Worm (Caenorhabditis elegans) whole organism, L1 larva: ENCODE results near the gene mog-4.

Experiments
- C04F5.9 ChIP-seq: sonication (generic microtip); optimal IDR thresholded peaks from 2 replicates; lab custom pipeline; 2016; ENCODE audit warnings: missing genetic modification characterization, missing compliant biosample characterization
- Y116A8C.19 ChIP-seq: sonication (generic microtip); optimal IDR thresholded peaks from 2 replicates; lab custom pipeline; 2016; ENCODE audit warnings: missing compliant biosample characterization, missing genetic modification characterization, borderline replicate concordance
- aha-1 ChIP-seq: fragments of 150-350 bp; optimal IDR thresholded peaks from 2 replicates; lab custom pipeline; 2014; ENCODE audit warnings: missing biosample characterization, missing genetic modification characterization
- aly-2 ChIP-seq: fragments of 150-350 bp; optimal IDR thresholded peaks from 2 replicates; lab custom pipeline; 2014; ENCODE audit warnings: missing biosample characterization, missing genetic modification characterization
- ama-1 ChIP-seq: fragments of 150-350 bp; optimal IDR thresholded peaks from 2 replicates; lab custom pipeline; 2014
- ceh-8 ChIP-seq: fragments of 200-800 bp; sonication (Bioruptor generic); optimal IDR thresholded peaks from 2 replicates; lab custom pipeline; 2018; ENCODE audit warnings: mild to moderate bottlenecking, missing genetic modification characterization, moderate library complexity, missing compliant biosample characterization
- ceh-82 ChIP-seq, 3 experiments: fragments of 150-350 bp in 1 of 3; sonication (generic microtip) in 2 of 3; optimal IDR thresholded peaks; 2 replicates each; lab custom pipeline; 2014 to 2017; ENCODE audit warnings: missing biosample characterization in 3 of 3, missing genetic modification characterization in 3 of 3
- ceh-88 ChIP-seq: fragments of 200-800 bp; sonication (Bioruptor generic); IDR thresholded peaks from 2 replicates; pipeline ENCODE4 v1.3.6; 2022; ENCODE audit warnings: missing genetic modification characterization, missing compliant biosample characterization
- ceh-90 ChIP-seq: sonication (generic microtip); optimal IDR thresholded peaks from 2 replicates; lab custom pipeline; 2016; ENCODE audit warnings: missing genetic modification characterization, missing compliant biosample characterization
- dsc-1 ChIP-seq: sonication (generic microtip); optimal IDR thresholded peaks from 2 replicates; lab custom pipeline; 2016; ENCODE audit warnings: mild to moderate bottlenecking, missing genetic modification characterization, missing compliant biosample characterization
- efl-1 ChIP-seq, 4 experiments: fragments of 150-350 bp; optimal IDR thresholded peaks in 3 of 4; peaks in 1 of 4; 1 replicate in 1 of 4; 2 replicates in 3 of 4; lab custom pipeline; 2014; ENCODE audit warnings: missing biosample characterization in 2 of 4, missing genetic modification characterization in 2 of 4, missing genetic modification reagents in 2 of 4
- efl-3 ChIP-seq: fragments of 200-800 bp; sonication (Bioruptor generic); optimal IDR thresholded peaks from 2 replicates; lab custom pipeline; 2018; ENCODE audit warnings: mild to moderate bottlenecking, missing genetic modification characterization, missing compliant biosample characterization
- egl-13 ChIP-seq: sonication (generic microtip); optimal IDR thresholded peaks from 2 replicates; lab custom pipeline; 2016; ENCODE audit warnings: missing genotype, missing genetic modification reagents, missing genetic modification characterization, missing compliant biosample characterization
- elt-2 ChIP-seq: sonication (generic microtip); optimal IDR thresholded peaks from 2 replicates; lab custom pipeline; 2016; ENCODE audit warnings: missing genetic modification characterization, mild to moderate bottlenecking, inconsistent platforms, missing compliant biosample characterization, missing genetic modification reagents
- ets-5 ChIP-seq: fragments of 200-800 bp; sonication (Bioruptor generic); IDR thresholded peaks from 2 replicates; pipeline ENCODE4 v1.3.6; 2022; ENCODE audit warnings: missing genetic modification characterization, missing compliant biosample characterization
- fkh-10 ChIP-seq: sonication (generic microtip); optimal IDR thresholded peaks from 2 replicates; lab custom pipeline; 2017; ENCODE audit warnings: missing biosample characterization, missing genetic modification reagents, missing genetic modification characterization
- fkh-4 ChIP-seq: sonication (generic microtip); optimal IDR thresholded peaks from 2 replicates; lab custom pipeline; 2016; ENCODE audit warnings: missing compliant biosample characterization, missing genetic modification characterization, borderline replicate concordance
- hlh-17 ChIP-seq: fragments of 200-800 bp; sonication (Bioruptor generic); optimal IDR thresholded peaks from 2 replicates; lab custom pipeline; 2018; ENCODE audit warnings: missing genetic modification characterization, mild to moderate bottlenecking, missing compliant biosample characterization, moderate library complexity, borderline replicate concordance
- hpl-2 ChIP-seq: fragments of 150-350 bp; optimal IDR thresholded peaks from 2 replicates; lab custom pipeline; 2014; ENCODE audit warnings: missing biosample characterization, missing genetic modification reagents, missing genetic modification characterization
- irx-1 ChIP-seq: sonication (generic microtip); optimal IDR thresholded peaks from 2 replicates; lab custom pipeline; 2016; ENCODE audit warnings: missing genetic modification characterization, missing compliant biosample characterization
- isw-1 ChIP-seq: fragments of 200-800 bp; sonication (Bioruptor generic); IDR thresholded peaks from 2 replicates; pipeline ENCODE4 v1.3.6; 2022; ENCODE audit warnings: missing genetic modification characterization, missing compliant biosample characterization
- lin-14 ChIP-seq: fragments of 200-800 bp; sonication (Bioruptor generic); optimal IDR thresholded peaks from 2 replicates; lab custom pipeline; 2018; ENCODE audit warnings: mild to moderate bottlenecking, missing genetic modification characterization, moderate library complexity, missing compliant biosample characterization
- lin-15B ChIP-seq: fragments of 150-350 bp; sonication (generic microtip); optimal IDR thresholded peaks from 3 replicates; lab custom pipeline; 2014; ENCODE audit warnings: missing biosample characterization, missing genetic modification characterization
- lin-39 ChIP-seq: fragments of 150-350 bp; optimal IDR thresholded peaks from 2 replicates; lab custom pipeline; 2014; ENCODE audit warnings: missing biosample characterization, missing genetic modification reagents, missing genetic modification characterization
- lsy-2 ChIP-seq, 2 experiments: fragments of 150-350 bp; optimal IDR thresholded peaks; 2 replicates each; lab custom pipeline; 2014; ENCODE audit warnings: missing biosample characterization in 2 of 2, missing genetic modification characterization in 2 of 2
- mdl-1 ChIP-seq, 2 experiments: fragments of 150-350 bp; optimal IDR thresholded peaks; 2 replicates each; lab custom pipeline; 2014 to 2017; ENCODE audit warnings: missing biosample characterization in 2 of 2, missing genetic modification characterization in 2 of 2, inconsistent platforms in 1 of 2
- mep-1 ChIP-seq: fragments of 150-350 bp; optimal IDR thresholded peaks from 2 replicates; lab custom pipeline; 2014; ENCODE audit warnings: missing biosample characterization, missing genetic modification characterization
- nhr-11 ChIP-seq: fragments of 150-350 bp; optimal IDR thresholded peaks from 2 replicates; lab custom pipeline; 2014; ENCODE audit warnings: missing biosample characterization, missing genetic modification characterization
- nhr-12 ChIP-seq: sonication (generic microtip); optimal IDR thresholded peaks from 2 replicates; lab custom pipeline; 2017; ENCODE audit warnings: missing biosample characterization, missing genetic modification characterization
- nhr-47 ChIP-seq: sonication (generic microtip); optimal IDR thresholded peaks from 2 replicates; lab custom pipeline; 2016; ENCODE audit warnings: mild to moderate bottlenecking, missing genetic modification characterization, moderate library complexity, missing compliant biosample characterization
- nhr-71 ChIP-seq: sonication (generic microtip); optimal IDR thresholded peaks from 2 replicates; lab custom pipeline; 2016; ENCODE audit warnings: mild to moderate bottlenecking, missing genetic modification characterization, moderate library complexity, missing compliant biosample characterization
- nhr-76 ChIP-seq: sonication (generic microtip); optimal IDR thresholded peaks from 2 replicates; lab custom pipeline; 2017; ENCODE audit warnings: missing biosample characterization, missing genetic modification characterization
- nhr-77 ChIP-seq: fragments of 150-350 bp; optimal IDR thresholded peaks from 2 replicates; lab custom pipeline; 2014; ENCODE audit warnings: missing biosample characterization, missing genetic modification characterization
- nhr-84 ChIP-seq: sonication (generic microtip); optimal IDR thresholded peaks from 2 replicates; lab custom pipeline; 2017; ENCODE audit warnings: missing biosample characterization, missing genetic modification characterization
- pqm-1 ChIP-seq: sonication (generic microtip); optimal IDR thresholded peaks from 3 replicates; lab custom pipeline; 2017; ENCODE audit warnings: missing biosample characterization, missing genetic modification characterization
- snpc-4 ChIP-seq: fragments of 150-350 bp; optimal IDR thresholded peaks from 2 replicates; lab custom pipeline; 2014; ENCODE audit warnings: missing biosample characterization, missing genetic modification characterization
- sox-4 ChIP-seq: sonication (generic microtip); optimal IDR thresholded peaks from 2 replicates; lab custom pipeline; 2016; ENCODE audit warnings: missing genetic modification characterization, missing compliant biosample characterization
- tbx-2 ChIP-seq: sonication (generic microtip); optimal IDR thresholded peaks from 2 replicates; lab custom pipeline; 2016; ENCODE audit warnings: missing genetic modification characterization, missing compliant biosample characterization
- tlp-1 ChIP-seq: fragments of 150-350 bp; optimal IDR thresholded peaks from 2 replicates; lab custom pipeline; 2014; ENCODE audit warnings: missing biosample characterization, missing genetic modification characterization
- unc-62 ChIP-seq: fragments of 150-350 bp; optimal IDR thresholded peaks from 2 replicates; lab custom pipeline; 2014; ENCODE audit warnings: missing biosample characterization, missing genetic modification reagents, missing genetic modification characterization
- unc-98 ChIP-seq: fragments of 200-800 bp; sonication (Bioruptor generic); IDR thresholded peaks from 2 replicates; pipeline ENCODE4 v1.3.6; 2022; ENCODE audit warnings: missing genetic modification characterization, missing compliant biosample characterization
- vab-15 ChIP-seq: sonication (generic microtip); optimal IDR thresholded peaks from 2 replicates; lab custom pipeline; 2017; ENCODE audit warnings: missing genotype, mild to moderate bottlenecking, missing genetic modification characterization, missing compliant biosample characterization
- xbp-1 ChIP-seq: sonication (generic microtip); optimal IDR thresholded peaks from 2 replicates; lab custom pipeline; 2016; ENCODE audit warnings: missing genetic modification characterization, missing compliant biosample characterization
- ztf-11 ChIP-seq, 2 experiments: sonication (generic microtip); optimal IDR thresholded peaks; 2 replicates each; lab custom pipeline; 2016 to 2017; ENCODE audit warnings: missing genetic modification characterization in 2 of 2, missing biosample characterization in 1 of 2, missing compliant biosample characterization in 1 of 2
- ztf-4 ChIP-seq: fragments of 150-350 bp; optimal IDR thresholded peaks from 2 replicates; lab custom pipeline; 2014; ENCODE audit warnings: missing biosample characterization, missing genetic modification characterization

The mog-4 gene

ce11 chrII:14574790-14575189, 13.4 kb upstream of the mog-4 start:
- TF ChIP-seq Y116A8C.19 (no peak), C04F5.9 (tag; lab: Kevin White, UChicago) (no peak), lsy-2 (tag; optimal IDR thresholded peaks at IDR 0.05; lab: Kevin White, UChicago) (no peak), ztf-4 (tag; lab: Kevin White, UChicago) (no peak), dsc-1 (tag; lab: Kevin White, UChicago) (no peak)

DNA sequence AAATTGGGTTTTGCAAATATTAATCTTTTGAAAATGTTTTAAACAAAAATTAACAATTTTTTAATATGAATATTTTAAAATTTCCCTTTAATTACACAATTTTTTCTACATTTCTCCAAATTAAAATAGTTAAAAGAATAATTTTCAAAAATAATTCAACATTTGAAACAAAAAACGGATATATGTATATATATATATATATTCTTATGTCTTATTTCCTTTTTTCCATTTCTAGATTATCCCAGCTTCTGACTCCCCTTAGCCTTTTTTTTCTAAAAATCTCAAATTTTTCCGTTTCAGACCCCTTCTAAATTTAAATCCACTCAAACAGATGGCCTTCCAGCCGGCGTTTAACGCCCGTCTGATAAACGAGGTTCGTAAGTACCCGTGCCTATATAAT, 11.9 kb upstream of the mog-4 start, which contains the start of gene madf-5:
TSS of gene madf-5 (plus strand) at position 301 of the 400 bp plus-strand sequence.
- no peak for TF ChIP-seq tbx-2
- TF ChIP-seq nhr-76, result no peak
- TF ChIP-seq dsc-1 (tag; lab: Kevin White, UChicago), result no peak
- TF ChIP-seq pqm-1 (tag; lab: Kevin White, UChicago), result no peak
- no peak for TF ChIP-seq mep-1 (tag; lab: Kevin White, UChicago)
- TF ChIP-seq aly-2 (tag; lab: Kevin White, UChicago), result no peak
- no peak for TF ChIP-seq efl-3
- TF ChIP-seq ets-5 (GFP tag; lab: Robert Waterston, UW), result no peak
- TF ChIP-seq tlp-1, result no peak
- TF ChIP-seq C04F5.9 (tag; lab: Kevin White, UChicago), result no peak
- TF ChIP-seq lsy-2 (tag; optimal IDR thresholded peaks at IDR 0.05; lab: Kevin White, UChicago), result no peak
- no peak for TF ChIP-seq lin-15B (tag; lab: Kevin White, UChicago)
- TF ChIP-seq lin-14 (GFP tag; lab: Kevin White, UChicago), result no peak
- TF ChIP-seq nhr-84 (tag; lab: Kevin White, UChicago), result no peak
- TF ChIP-seq vab-15 (tag; lab: Kevin White, UChicago), result no peak
- TF ChIP-seq ztf-11 (tag; optimal IDR thresholded peaks at IDR 0.05; lab: Kevin White, UChicago), result no peak
- TF ChIP-seq unc-98 (GFP tag; lab: Robert Waterston, UW), result no peak

DNA sequence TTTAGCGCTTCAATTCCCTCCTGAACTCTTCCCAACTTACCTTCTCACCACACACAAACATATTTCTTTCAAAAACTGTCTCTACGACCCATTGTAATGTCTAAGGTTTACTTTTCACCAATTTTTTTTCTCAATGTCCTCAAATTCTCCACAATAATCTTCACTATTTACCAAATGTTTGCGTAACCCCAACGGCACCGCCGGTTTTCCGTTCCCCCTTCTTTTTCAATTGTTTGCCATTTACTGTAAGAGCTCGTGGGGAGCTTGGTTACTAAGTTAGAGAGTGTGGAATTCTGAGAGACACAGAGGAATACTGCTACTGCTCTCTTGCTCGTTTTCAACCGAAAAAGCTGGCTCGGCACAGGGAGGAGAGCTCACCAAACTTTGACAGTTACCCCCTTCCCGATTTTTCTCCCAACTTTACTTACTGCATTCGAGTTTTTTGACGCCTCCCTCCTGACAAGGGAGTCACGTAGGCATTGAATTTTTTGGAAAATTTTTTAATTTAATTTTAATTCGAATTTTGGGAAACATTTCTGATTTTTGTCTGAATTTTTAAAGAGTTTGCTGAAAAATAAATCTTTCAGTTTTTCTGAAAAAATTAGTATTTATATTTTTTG, 9.3 kb upstream of the mog-4 start:
- peak; percentile 71 for TF ChIP-seq nhr-77
- TF ChIP-seq nhr-47 (tag; lab: Kevin White, UChicago), result no peak
- TF ChIP-seq vab-15 (tag; lab: Kevin White, UChicago), result no peak
- no peak for TF ChIP-seq lin-39 (tag; lab: Kevin White, UChicago)
- TF ChIP-seq nhr-11 (tag; lab: Kevin White, UChicago), result no peak
- no peak for TF ChIP-seq efl-1 (optimal IDR thresholded peaks at IDR 0.05; lab: Kevin White, UChicago)
- peak in 1 of 2 experiments; percentile 91 for TF ChIP-seq efl-1 (GFP tag; optimal IDR thresholded peaks at IDR 0.05 in 1 of 2; lab: Kevin White, UChicago)
- TF ChIP-seq hpl-2 (GFP tag; lab: Kevin White, UChicago), result no peak
- no peak for TF ChIP-seq irx-1 (tag; lab: Kevin White, UChicago)
- TF ChIP-seq tlp-1, result no peak
- TF ChIP-seq ama-1 (lab: Kevin White, UChicago), result no peak
- no peak for TF ChIP-seq ceh-90 (tag; lab: Kevin White, UChicago)
- TF ChIP-seq lsy-2 (tag; optimal IDR thresholded peaks at IDR 0.05; lab: Kevin White, UChicago), result peak in 1 of 2 experiments; percentile 4
- TF ChIP-seq, all 84 proteins: peak for 3

ce11 chrII:14569322-14569721, 7.9 kb upstream of the mog-4 start:
- TF ChIP-seq dsc-1 (tag; lab: Kevin White, UChicago) (no peak), fkh-10 (peak; percentile 68), xbp-1 (tag; lab: Kevin White, UChicago) (no peak), isw-1 (GFP tag; lab: Robert Waterston, UW) (peak; percentile 20), nhr-12 (no peak), mep-1 (tag; lab: Kevin White, UChicago) (no peak), aha-1 (no peak), ama-1 (lab: Kevin White, UChicago) (no peak), egl-13 (peak; percentile 41), mdl-1 (tag; optimal IDR thresholded peaks at IDR 0.05; lab: Kevin White, UChicago) (no peak), ztf-4 (tag; lab: Kevin White, UChicago) (no peak), snpc-4 (tag; lab: Kevin White, UChicago) (no peak), lin-14 (GFP tag; lab: Kevin White, UChicago) (peak; percentile 83), lin-15B (tag; lab: Kevin White, UChicago) (no peak), efl-1 (optimal IDR thresholded peaks at IDR 0.05; lab: Kevin White, UChicago) (peak; percentile 32 to 70), efl-1 (GFP tag; optimal IDR thresholded peaks at IDR 0.05 in 1 of 2; lab: Kevin White, UChicago) (peak; percentile 9 to 66), elt-2 (tag; lab: Kevin White, UChicago) (no peak), ceh-90 (tag; lab: Kevin White, UChicago) (no peak), ceh-8 (GFP tag; lab: Kevin White, UChicago) (no peak), fkh-4 (tag; lab: Kevin White, UChicago) (no peak), unc-62 (GFP tag; lab: Kevin White, UChicago) (no peak), sox-4 (tag; lab: Kevin White, UChicago) (no peak), ceh-88 (GFP tag; lab: Robert Waterston, UW) (no peak), ceh-82 (tag; optimal IDR thresholded peaks at IDR 0.05; lab: Kevin White, UChicago) (no peak), hlh-17 (no peak), hpl-2 (GFP tag; lab: Kevin White, UChicago) (no peak), nhr-71 (tag; lab: Kevin White, UChicago) (peak; percentile 48), irx-1 (tag; lab: Kevin White, UChicago) (peak; percentile 53)
